ENCODE assay signal across 2 fruit fly cellular contexts in the genomic region with DNA sequence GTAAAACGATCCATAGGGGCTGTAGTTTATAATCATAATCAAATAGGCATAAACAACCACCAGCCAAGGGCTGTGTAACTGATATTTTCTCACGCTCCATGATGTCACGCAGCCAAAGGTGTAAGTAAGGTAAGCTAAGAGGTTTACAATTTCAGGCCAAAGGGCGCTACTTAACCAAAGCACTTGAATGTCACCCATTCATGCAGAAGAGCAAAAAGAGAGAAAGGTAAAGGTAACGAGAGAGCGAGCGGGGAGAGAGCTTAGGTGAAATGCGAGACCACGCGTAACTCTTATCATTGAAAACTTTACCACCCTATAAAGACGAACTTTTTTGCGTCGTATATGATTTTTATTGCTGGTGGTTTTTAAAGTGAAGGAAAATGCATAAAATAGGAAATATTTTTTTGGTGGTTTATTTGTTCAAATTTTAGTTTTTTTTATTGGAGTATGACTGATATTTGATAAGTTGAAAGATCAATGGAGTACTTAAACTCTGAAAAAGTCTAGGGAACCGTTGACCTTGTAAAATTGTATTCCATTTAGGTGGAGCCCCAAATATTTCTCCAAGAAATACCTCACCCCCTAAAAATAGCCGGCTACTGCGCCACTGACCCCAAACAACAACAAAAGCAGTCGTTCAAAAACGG.
TF ChIP-seq lines count a peak whose summit lies in the region.

No protein-coding gene starts in this region.

TF ChIP-seq in whole organism, embryonic, 481 proteins besides CTCF, POLR2A, EP300 and RAD21 (continued from another document and continues in another):
- TF ChIP-seq zf30C (GFP tag; optimal IDR thresholded peaks at IDR 0.05; lab: Kevin White, UChicago) (no peak), CG15269 (tag; optimal IDR thresholded peaks at IDR 0.05; lab: Kevin White, UChicago) (peak; percentile 96), CG6689 (GFP tag; IDR thresholded peaks at IDR 0.05; lab: Robert Waterston, UW) (peak; percentile 88), CG13287 (GFP tag; IDR thresholded peaks at IDR 0.05; lab: Robert Waterston, UW; ENCODE audit: partially characterized antibody) (no peak), Awh (GFP tag; IDR thresholded peaks at IDR 0.05; lab: Robert Waterston, UW) (peak; percentile 93), Ets65A (GFP tag; lab: Kevin White, UChicago) (peak; percentile 99), CG32772 (GFP tag; IDR thresholded peaks at IDR 0.05; lab: Robert Waterston, UW) (peak; percentile 91), hth (optimal IDR thresholded peaks at IDR 0.05; lab: Kevin White, UChicago) (no peak), CG8924 (tag; optimal IDR thresholded peaks at IDR 0.05; lab: Kevin White, UChicago) (peak; percentile 97), CG12236 (GFP tag; optimal IDR thresholded peaks at IDR 0.05; lab: Kevin White, UChicago) (peak; percentile 94), CG10321 (GFP tag; IDR thresholded peaks at IDR 0.05; lab: Robert Waterston, UW) (peak; percentile 72), lola (GFP tag; optimal IDR thresholded peaks at IDR 0.05; lab: Kevin White, UChicago) (peak in 2 of 3 experiments; percentile 11 to 86), Sry-δ (GFP tag; optimal IDR thresholded peaks at IDR 0.05; lab: Kevin White, UChicago) (peak; percentile 69), Sox100B (GFP tag; optimal IDR thresholded peaks at IDR 0.05; lab: Kevin White, UChicago) (peak; percentile 93), bcd (GFP tag; optimal IDR thresholded peaks at IDR 0.05; lab: Kevin White, UChicago) (peak; percentile 95), CG14014 (GFP tag; IDR thresholded peaks at IDR 0.05; lab: Robert Waterston, UW) (peak; percentile 97), cg (GFP tag; optimal IDR thresholded peaks at IDR 0.05; lab: Kevin White, UChicago) (no peak), dmrt99B (tag; optimal IDR thresholded peaks at IDR 0.05; lab: Kevin White, UChicago) (peak; percentile 97), al (GFP tag; IDR thresholded peaks at IDR 0.05; lab: Robert Waterston, UW) (peak; percentile 96), ATbp (GFP tag; optimal IDR thresholded peaks at IDR 0.05; lab: Kevin White, UChicago) (peak; percentile 96), CG12769 (tag; optimal IDR thresholded peaks at IDR 0.05; lab: Kevin White, UChicago) (peak; percentile 79), CG8765 (GFP tag; IDR thresholded peaks at IDR 0.05; lab: Robert Waterston, UW) (peak; percentile 76; the same call in 1 of the 2 replicates), Med (GFP tag; lab: Kevin White, UChicago) (peak; percentile 99), NC2β (GFP tag; optimal IDR thresholded peaks at IDR 0.05; lab: Kevin White, UChicago) (peak; percentile 92), CG4854 (GFP tag; optimal IDR thresholded peaks at IDR 0.05; lab: Kevin White, UChicago) (peak; percentile 85), CG18764 (GFP tag; optimal IDR thresholded peaks at IDR 0.05; lab: Kevin White, UChicago) (peak; percentile 88), cad (GFP tag; optimal IDR thresholded peaks at IDR 0.05; lab: Kevin White, UChicago) (no peak), ERR (GFP tag; optimal IDR thresholded peaks at IDR 0.05; lab: Kevin White, UChicago) (peak; percentile 95), Gug (GFP tag; IDR thresholded peaks at IDR 0.05; lab: Robert Waterston, UW) (peak; percentile 97), shn (GFP tag; optimal IDR thresholded peaks at IDR 0.05; lab: Kevin White, UChicago) (peak; percentile 99), Xrp1 (GFP tag; IDR thresholded peaks at IDR 0.05; lab: Robert Waterston, UW) (peak; percentile 93), tll (GFP tag; optimal IDR thresholded peaks at IDR 0.05; lab: Kevin White, UChicago) (no peak), sima (GFP tag; optimal IDR thresholded peaks at IDR 0.05; lab: Kevin White, UChicago) (peak; percentile 69), MTF-1 (GFP tag; optimal IDR thresholded peaks at IDR 0.05; lab: Kevin White, UChicago; ENCODE audit: borderline replicate concordance) (peak; percentile 80), Rfx (GFP tag; IDR thresholded peaks at IDR 0.05; lab: Robert Waterston, UW) (peak; percentile 98), CG7963 (GFP tag; IDR thresholded peaks at IDR 0.05; lab: Robert Waterston, UW; ENCODE audit: partially characterized antibody) (no peak), CG10209 (GFP tag; optimal IDR thresholded peaks at IDR 0.05; lab: Kevin White, UChicago) (peak; percentile 96), schlank (tag; optimal IDR thresholded peaks at IDR 0.05; lab: Kevin White, UChicago) (peak; percentile 92), Six4 (GFP tag; optimal IDR thresholded peaks at IDR 0.05; lab: Kevin White, UChicago) (peak; percentile 95), CG2202 (tag; optimal IDR thresholded peaks at IDR 0.05; lab: Kevin White, UChicago) (peak; percentile 61), Hr3 (GFP tag; optimal IDR thresholded peaks at IDR 0.05; lab: Kevin White, UChicago) (peak; percentile 98), Spps (tag; optimal IDR thresholded peaks at IDR 0.05; lab: Kevin White, UChicago) (no peak), sens (GFP tag; lab: Kevin White, UChicago) (peak; percentile 99), slbo (GFP tag; IDR thresholded peaks at IDR 0.05; lab: Robert Waterston, UW) (peak; percentile 98), luna (GFP tag; optimal IDR thresholded peaks at IDR 0.05; lab: Kevin White, UChicago) (peak; percentile 97), Mad (GFP tag; optimal IDR thresholded peaks at IDR 0.05; lab: Kevin White, UChicago) (peak; percentile 89), hb (GFP tag; IDR thresholded peaks at IDR 0.05; lab: Robert Waterston, UW; ENCODE audit: partially characterized antibody) (no peak), ash1 (GFP tag; optimal IDR thresholded peaks at IDR 0.05; lab: Kevin White, UChicago) (peak; percentile 63), NK7.1 (GFP tag; optimal IDR thresholded peaks at IDR 0.05; lab: Kevin White, UChicago) (peak; percentile 94), Dip2 (GFP tag; IDR thresholded peaks at IDR 0.05; lab: Robert Waterston, UW) (0 out of 2 replicates have a peak, but pooled peaks have one; percentile 7), zen2 (GFP tag; IDR thresholded peaks at IDR 0.05; lab: Robert Waterston, UW; ENCODE audit: partially characterized antibody) (no peak), CG3281 (GFP tag; optimal IDR thresholded peaks at IDR 0.05; lab: Kevin White, UChicago) (peak; percentile 95), trh (GFP tag; optimal IDR thresholded peaks at IDR 0.05; lab: Kevin White, UChicago) (peak; percentile 72), Atf3 (GFP tag; optimal IDR thresholded peaks at IDR 0.05; lab: Kevin White, UChicago) (peak; percentile 96), CG16863 (GFP tag; optimal IDR thresholded peaks at IDR 0.05; lab: Kevin White, UChicago) (peak; percentile 95), CG12071 (GFP tag; optimal IDR thresholded peaks at IDR 0.05; lab: Kevin White, UChicago) (peak; percentile 87), crp (GFP tag; optimal IDR thresholded peaks at IDR 0.05; lab: Kevin White, UChicago) (peak in 1 of 2 experiments; percentile 59), prd (optimal IDR thresholded peaks at IDR 0.05; lab: Kevin White, UChicago) (no peak), prd (GFP tag; IDR thresholded peaks at IDR 0.05; lab: Robert Waterston, UW) (peak; percentile 96), Sin3A (optimal IDR thresholded peaks at IDR 0.05; lab: Kevin White, UChicago) (no peak), CkIIα-i1 (GFP tag; IDR thresholded peaks at IDR 0.05; lab: Robert Waterston, UW) (peak; percentile 59; the same call in 1 of the 2 replicates)

TF ChIP-seq in whole organism, prepupa, 60 proteins besides CTCF, POLR2A, EP300 and RAD21 (continued from another document):
- TF ChIP-seq topi (GFP tag; optimal IDR thresholded peaks at IDR 0.05; lab: Kevin White, UChicago) = peak; percentile 97
- TF ChIP-seq lz (GFP tag; optimal IDR thresholded peaks at IDR 0.05; lab: Kevin White, UChicago) = peak; percentile 99
- peak; percentile 98 for TF ChIP-seq Sox102F (GFP tag; optimal IDR thresholded peaks at IDR 0.05; lab: Kevin White, UChicago)
- TF ChIP-seq Smox (GFP tag; optimal IDR thresholded peaks at IDR 0.05; lab: Kevin White, UChicago) = peak; percentile 98
- peak; percentile 99 for TF ChIP-seq Hr39 (GFP tag; optimal IDR thresholded peaks at IDR 0.05; lab: Kevin White, UChicago)
- TF ChIP-seq ss (GFP tag; optimal IDR thresholded peaks at IDR 0.05; lab: Kevin White, UChicago) = peak; percentile 57 to 77
- peak; percentile 76 for TF ChIP-seq CG6808 (GFP tag; optimal IDR thresholded peaks at IDR 0.05; lab: Kevin White, UChicago)
- TF ChIP-seq OdsH (GFP tag; optimal IDR thresholded peaks at IDR 0.05; lab: Kevin White, UChicago) = peak; percentile 98
- TF ChIP-seq CG11902 (GFP tag; optimal IDR thresholded peaks at IDR 0.05; lab: Kevin White, UChicago) = peak; percentile 94
- TF ChIP-seq dsx (GFP tag; optimal IDR thresholded peaks at IDR 0.05; lab: Kevin White, UChicago; ENCODE audit: poor library complexity, severe bottlenecking) = peak; percentile 74
- peak; percentile 93 for TF ChIP-seq CG8632 (GFP tag; optimal IDR thresholded peaks at IDR 0.05; lab: Kevin White, UChicago)
- TF ChIP-seq net (GFP tag; optimal IDR thresholded peaks at IDR 0.05; lab: Kevin White, UChicago) = peak; percentile 95
